Fruit fly (Drosophila melanogaster): ENCODE measurements around the gene ple.

ple gene

DNA sequence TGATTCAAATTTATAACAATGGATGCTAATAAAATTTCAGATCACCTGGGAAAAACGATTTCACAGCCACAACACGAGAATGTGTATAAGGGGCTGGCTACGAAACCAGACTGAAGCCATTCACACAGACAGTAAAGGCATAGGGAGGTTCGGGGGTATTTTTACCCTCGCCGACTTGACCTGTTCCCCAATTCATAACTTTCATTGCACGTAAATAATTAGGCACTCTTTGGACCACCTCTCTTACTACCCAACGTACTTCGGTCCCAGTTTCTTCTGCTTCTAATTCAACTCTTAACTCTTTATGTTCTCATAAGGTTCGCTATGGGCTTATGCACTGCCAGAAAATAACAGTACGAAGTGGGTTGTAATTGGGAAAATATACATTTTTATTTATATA is 53.8 kb downstream of the ple start, which contains the start of gene eIF4E4:
eIF4E4 (minus strand) TSS at position 101 of the 400 bp plus-strand sequence.
- no peak for TF ChIP-seq Sox14 (GFP tag; optimal IDR thresholded peaks at IDR 0.05)
- TF ChIP-seq vri (GFP tag; optimal IDR thresholded peaks at IDR 0.05) = no peak
- no peak for TF ChIP-seq Blimp-1 (GFP tag; optimal IDR thresholded peaks at IDR 0.05)
- no peak for TF ChIP-seq CG16779 (tag; optimal IDR thresholded peaks at IDR 0.05)
- no peak for TF ChIP-seq pdm3 (GFP tag; optimal IDR thresholded peaks at IDR 0.05)
- no peak for TF ChIP-seq CG8319 (GFP tag; optimal IDR thresholded peaks at IDR 0.05)
- TF ChIP-seq CG1621 (tag; optimal IDR thresholded peaks at IDR 0.05) = no peak
- no peak for TF ChIP-seq CG8119 (GFP tag; IDR thresholded peaks at IDR 0.05)

All from whole organism, prepupa.